Fruit fly (Drosophila melanogaster) whole organism, embryonic: Measurements from ENCODE around the gene CG17652.
A peak's percentile ranks its signal among the peaks of the same experiment; 100 is the strongest.

Source experiments
- BEAF-32 ChIP-seq: fragments of 200-800 bp; sonication (Bioruptor generic); optimal IDR thresholded peaks from 3 replicates; lab custom pipeline; 2017; ENCODE audit warnings: missing biosample characterization, missing genetic modification characterization, mild to moderate bottlenecking, moderate library complexity, missing genetic modification reagents
- Bgb ChIP-seq: fragments of 200-800 bp; sonication (Bioruptor generic); IDR thresholded peaks from 2 replicates; pipeline ENCODE4 v1.3.6; 2022; ENCODE audit warnings: missing biosample characterization, missing genetic modification characterization; ENCODE audit not compliant: partially characterized antibody
- Blimp-1 ChIP-seq: fragments of 200-800 bp; sonication (Bioruptor generic); optimal IDR thresholded peaks from 3 replicates; lab custom pipeline; 2018; ENCODE audit warnings: missing biosample characterization, missing genetic modification characterization, mild to moderate bottlenecking, moderate library complexity, missing genetic modification reagents
- CG10366 ChIP-seq: fragments of 200-800 bp; sonication (Bioruptor generic); IDR thresholded peaks from 2 replicates; pipeline ENCODE4 v1.3.6; 2022; ENCODE audit warnings: missing biosample characterization, missing genetic modification characterization
- CG13624 ChIP-seq: fragments of 200-800 bp; sonication (Bioruptor generic); optimal IDR thresholded peaks from 2 replicates; lab custom pipeline; 2016; ENCODE audit warnings: missing biosample characterization, missing genetic modification characterization
- CG15269 ChIP-seq: fragments of 200-800 bp; sonication (Bioruptor generic); optimal IDR thresholded peaks from 2 replicates; lab custom pipeline; 2018; ENCODE audit warnings: missing biosample characterization, mild to moderate bottlenecking, missing genetic modification characterization, moderate library complexity
- CG16863 ChIP-seq: fragments of 200-800 bp; sonication (Bioruptor generic); optimal IDR thresholded peaks from 3 replicates; lab custom pipeline; 2016; ENCODE audit warnings: missing biosample characterization, missing genetic modification characterization
- CG18011 ChIP-seq: fragments of 200-800 bp; sonication (Bioruptor generic); optimal IDR thresholded peaks from 2 replicates; lab custom pipeline; 2017; ENCODE audit warnings: missing biosample characterization, missing genetic modification characterization, mild to moderate bottlenecking, moderate library complexity, missing genotype
- CG3163 ChIP-seq: fragments of 200-800 bp; sonication (Bioruptor generic); optimal IDR thresholded peaks from 3 replicates; lab custom pipeline; 2016; ENCODE audit warnings: missing biosample characterization, missing genetic modification characterization
- CG3281 ChIP-seq: fragments of 200-800 bp; sonication (Bioruptor generic); optimal IDR thresholded peaks from 3 replicates; lab custom pipeline; 2017; ENCODE audit warnings: missing biosample characterization, mild to moderate bottlenecking, missing genetic modification characterization
- CG3995 ChIP-seq: fragments of 200-800 bp; sonication (Bioruptor generic); optimal IDR thresholded peaks from 3 replicates; lab custom pipeline; 2016; ENCODE audit warnings: missing biosample characterization, missing genetic modification characterization
- CG43689 ChIP-seq: fragments of 200-800 bp; sonication (Bioruptor generic); IDR thresholded peaks from 2 replicates; pipeline ENCODE4 v1.3.6; 2022; ENCODE audit warnings: missing biosample characterization, missing genetic modification characterization
- CG5953 ChIP-seq: fragments of 200-800 bp; sonication (Bioruptor generic); IDR thresholded peaks from 2 replicates; pipeline ENCODE4 v1.3.6; 2022; ENCODE audit warnings: missing biosample characterization, missing genetic modification characterization
- CG6813 ChIP-seq: fragments of 200-800 bp; sonication (Bioruptor generic); optimal IDR thresholded peaks from 2 replicates; lab custom pipeline; 2017; ENCODE audit warnings: missing biosample characterization, missing genetic modification characterization, mild to moderate bottlenecking, moderate library complexity, missing genetic modification reagents
- CG7372 ChIP-seq: fragments of 200-800 bp; sonication (Bioruptor generic); IDR thresholded peaks from 2 replicates; pipeline ENCODE4 v1.3.6; 2022; ENCODE audit warnings: missing biosample characterization, missing genetic modification characterization
- CG7556 ChIP-seq: fragments of 200-800 bp; sonication (Bioruptor generic); optimal IDR thresholded peaks from 2 replicates; lab custom pipeline; 2017; ENCODE audit warnings: missing biosample characterization, mild to moderate bottlenecking, missing genetic modification characterization
- CG7928 ChIP-seq: fragments of 200-800 bp; sonication (Bioruptor generic); optimal IDR thresholded peaks from 2 replicates; lab custom pipeline; 2017; ENCODE audit warnings: missing biosample characterization, mild to moderate bottlenecking, missing genetic modification characterization
- CG8924 ChIP-seq: fragments of 200-800 bp; optimal IDR thresholded peaks from 3 replicates; lab custom pipeline; 2019; ENCODE audit warnings: missing biosample characterization, mild to moderate bottlenecking, missing genetic modification characterization, moderate library complexity
- CG9797 ChIP-seq: fragments of 200-800 bp; sonication (Bioruptor generic); optimal IDR thresholded peaks from 3 replicates; lab custom pipeline; 2018; ENCODE audit warnings: missing biosample characterization, mild to moderate bottlenecking, missing genetic modification characterization
- CTCF ChIP-seq: fragments of 200-800 bp; sonication (Bioruptor generic); optimal IDR thresholded peaks from 2 replicates; lab custom pipeline; 2017; ENCODE audit warnings: missing biosample characterization, mild to moderate bottlenecking, missing genetic modification characterization, moderate library complexity
- CoRest ChIP-seq: fragments of 200-800 bp; sonication (Bioruptor generic); optimal IDR thresholded peaks from 3 replicates; lab custom pipeline; 2018; ENCODE audit warnings: missing biosample characterization, mild to moderate bottlenecking, missing genetic modification characterization, moderate library complexity
- GATAe ChIP-seq: fragments of 200-800 bp; sonication (Bioruptor generic); conservative IDR thresholded peaks from 2 replicates; pipeline ENCODE4 v1.3.6; 2022; ENCODE audit warnings: missing biosample characterization, missing genetic modification characterization
- H15 ChIP-seq: fragments of 200-800 bp; sonication (Bioruptor generic); IDR thresholded peaks from 3 replicates; pipeline ENCODE4 v1.3.6; 2022; ENCODE audit warnings: missing biosample characterization, missing genetic modification characterization
- H2.0 ChIP-seq: fragments of 200-800 bp; sonication (Bioruptor generic); IDR thresholded peaks from 2 replicates; pipeline ENCODE4 v1.3.6; 2022; ENCODE audit warnings: missing biosample characterization, missing genetic modification characterization
- HLH54F ChIP-seq: fragments of 200-800 bp; sonication (Bioruptor generic); optimal IDR thresholded peaks from 3 replicates; lab custom pipeline; 2016; ENCODE audit warnings: missing biosample characterization, missing genetic modification characterization
- Max ChIP-seq: fragments of 200-800 bp; sonication (Bioruptor generic); optimal IDR thresholded peaks from 2 replicates; lab custom pipeline; 2016; ENCODE audit warnings: missing biosample characterization, mild to moderate bottlenecking, missing genetic modification characterization
- Nf-YA ChIP-seq: fragments of 200-800 bp; sonication (Bioruptor generic); IDR thresholded peaks from 2 replicates; pipeline ENCODE4 v1.3.6; 2022; ENCODE audit warnings: missing biosample characterization, missing genetic modification characterization
- Oli ChIP-seq: fragments of 200-800 bp; sonication (Bioruptor generic); optimal IDR thresholded peaks from 2 replicates; lab custom pipeline; 2018; ENCODE audit warnings: missing biosample characterization, mild to moderate bottlenecking, missing genetic modification characterization, moderate library complexity
- Rfx ChIP-seq: fragments of 200-800 bp; sonication (Bioruptor generic); IDR thresholded peaks from 2 replicates; pipeline ENCODE4 v1.3.6; 2022; ENCODE audit warnings: missing biosample characterization, missing genetic modification characterization
- Side ChIP-seq: fragments of 200-800 bp; sonication (Bioruptor generic); optimal IDR thresholded peaks from 2 replicates; lab custom pipeline; 2016; ENCODE audit warnings: missing biosample characterization, missing genetic modification characterization
- br ChIP-seq: fragments of >200 bp; optimal IDR thresholded peaks from 2 replicates; lab custom pipeline; 2017
- bsh ChIP-seq, 2 experiments: fragments of 200-800 bp; sonication (Bioruptor generic); optimal IDR thresholded peaks; 2 replicates each; lab custom pipeline; 2017 to 2018; ENCODE audit warnings: mild to moderate bottlenecking in 2 of 2, missing biosample characterization in 2 of 2, missing genetic modification characterization in 2 of 2, moderate library complexity in 1 of 2
- cato ChIP-seq: fragments of 200-800 bp; sonication (Bioruptor generic); optimal IDR thresholded peaks from 2 replicates; lab custom pipeline; 2016; ENCODE audit warnings: missing biosample characterization, missing genetic modification characterization, borderline replicate concordance
- cg ChIP-seq: fragments of 200-800 bp; sonication (Bioruptor generic); optimal IDR thresholded peaks from 3 replicates; lab custom pipeline; 2019; ENCODE audit warnings: missing biosample characterization, mild to moderate bottlenecking, missing genetic modification characterization, moderate library complexity
- crc ChIP-seq: fragments of 200-800 bp; sonication (Bioruptor generic); optimal IDR thresholded peaks from 2 replicates; lab custom pipeline; 2016; ENCODE audit warnings: missing biosample characterization, missing genetic modification characterization
- crp ChIP-seq, 2 experiments: fragments of 200-800 bp; sonication (Bioruptor generic); optimal IDR thresholded peaks; 2 replicates in 1 of 2; 3 replicates in 1 of 2; lab custom pipeline; 2017; ENCODE audit warnings: missing biosample characterization in 2 of 2, missing genetic modification characterization in 2 of 2, mild to moderate bottlenecking in 1 of 2, moderate library complexity in 1 of 2
- cwo ChIP-seq: fragments of 200-800 bp; sonication (Bioruptor generic); optimal IDR thresholded peaks from 3 replicates; lab custom pipeline; 2017; ENCODE audit warnings: missing biosample characterization, missing genetic modification characterization, mild to moderate bottlenecking, moderate library complexity, missing genetic modification reagents
- dimm ChIP-seq: fragments of 200-800 bp; sonication (Bioruptor generic); IDR thresholded peaks from 2 replicates; pipeline ENCODE4 v1.3.6; 2022; ENCODE audit warnings: missing biosample characterization, missing genetic modification characterization
- eyg ChIP-seq: fragments of 200-800 bp; sonication (Bioruptor generic); optimal IDR thresholded peaks from 3 replicates; lab custom pipeline; 2016; ENCODE audit warnings: missing biosample characterization, missing genetic modification characterization
- gfzf ChIP-seq: fragments of 200-800 bp; sonication (Bioruptor generic); optimal IDR thresholded peaks from 2 replicates; lab custom pipeline; 2016; ENCODE audit warnings: missing biosample characterization, mild to moderate bottlenecking, missing genetic modification characterization, moderate library complexity
- kni ChIP-seq: fragments of 200-800 bp; sonication (Bioruptor generic); optimal IDR thresholded peaks from 3 replicates; lab custom pipeline; 2017; ENCODE audit warnings: mild to moderate bottlenecking, missing biosample characterization, missing genetic modification reagents, missing genetic modification characterization
- knrl ChIP-seq: fragments of 200-800 bp; sonication (Bioruptor generic); IDR thresholded peaks from 3 replicates; pipeline ENCODE4 v1.3.6; 2022; ENCODE audit warnings: missing biosample characterization, missing genetic modification characterization; ENCODE audit not compliant: partially characterized antibody
- lov ChIP-seq, 2 experiments: fragments of 200-800 bp in 1 of 2; fragments of >200 bp in 1 of 2; sonication (Bioruptor generic) in 1 of 2; IDR thresholded peaks in 1 of 2; optimal IDR thresholded peaks in 1 of 2; 2 replicates in 1 of 2; 3 replicates in 1 of 2; pipeline versions ENCODE4 v1.3.6 to Lab custom; 2017 to 2022; ENCODE audit warnings: missing biosample characterization in 1 of 2, missing genetic modification characterization in 1 of 2
- mirr ChIP-seq: fragments of 200-800 bp; sonication (Bioruptor generic); optimal IDR thresholded peaks from 3 replicates; lab custom pipeline; 2018; ENCODE audit warnings: missing biosample characterization, mild to moderate bottlenecking, missing genetic modification characterization
- nerfin-1 ChIP-seq: fragments of 200-800 bp; sonication (Bioruptor generic); optimal IDR thresholded peaks from 3 replicates; lab custom pipeline; 2019; ENCODE audit warnings: missing biosample characterization, mild to moderate bottlenecking, missing genetic modification characterization, moderate library complexity
- pzg ChIP-seq: fragments of 200-800 bp; sonication (Bioruptor generic); optimal IDR thresholded peaks from 3 replicates; lab custom pipeline; 2018; ENCODE audit warnings: missing biosample characterization, mild to moderate bottlenecking, missing genetic modification characterization, moderate library complexity
- stwl ChIP-seq: fragments of 200-800 bp; sonication (Bioruptor generic); optimal IDR thresholded peaks from 3 replicates; lab custom pipeline; 2018; ENCODE audit warnings: missing biosample characterization, mild to moderate bottlenecking, missing genetic modification characterization, moderate library complexity
- sug ChIP-seq: fragments of 200-800 bp; optimal IDR thresholded peaks from 2 replicates; lab custom pipeline; 2019; ENCODE audit warnings: missing biosample characterization, mild to moderate bottlenecking, missing genetic modification characterization, moderate library complexity
- tin ChIP-seq: fragments of 200-800 bp; sonication (Bioruptor generic); optimal IDR thresholded peaks from 3 replicates; lab custom pipeline; 2016; ENCODE audit warnings: missing biosample characterization, missing genetic modification characterization
- toy ChIP-seq: fragments of 200-800 bp; sonication (Bioruptor generic); IDR thresholded peaks from 2 replicates; pipeline ENCODE4 v1.3.6; 2022; ENCODE audit warnings: missing biosample characterization, missing genetic modification characterization
- zfh1 ChIP-seq: fragments of 200-800 bp; sonication (Bioruptor generic); IDR thresholded peaks from 3 replicates; pipeline ENCODE4 v1.3.6; 2022; ENCODE audit warnings: missing biosample characterization, missing genetic modification characterization

CG17652 gene

dm6 chr2L:1728620-1728944 is 3.6 kb downstream of the CG17652 start, which contains the start of gene Rrp40 (continued):
- TF ChIP-seq cwo (GFP tag; lab: Kevin White, UChicago) = no peak
- TF ChIP-seq CG9797 = no peak
- TF ChIP-seq CG7928 (GFP tag; lab: Kevin White, UChicago) = peak; percentile 91
- no peak for TF ChIP-seq eyg
- no peak for TF ChIP-seq Blimp-1 (GFP tag; lab: Kevin White, UChicago)
- no peak for TF ChIP-seq nerfin-1 (tag; lab: Kevin White, UChicago)
- no peak for TF ChIP-seq bsh (GFP tag; optimal IDR thresholded peaks at IDR 0.05; lab: Kevin White, UChicago)
- peak; percentile 3 for TF ChIP-seq Max (GFP tag; lab: Kevin White, UChicago)
- no peak for TF ChIP-seq CG13624 (GFP tag; lab: Kevin White, UChicago)
- TF ChIP-seq Side (GFP tag; lab: Kevin White, UChicago) = no peak
- no peak for TF ChIP-seq CG7556 (GFP tag; lab: Kevin White, UChicago)
- TF ChIP-seq Rfx (GFP tag; lab: Robert Waterston, UW) = 0 out of 2 replicates have a peak, but pooled peaks have one; percentile 7
- TF ChIP-seq GATAe = no peak
- TF ChIP-seq CG15269 (tag; lab: Kevin White, UChicago) = no peak
- no peak for TF ChIP-seq zfh1
- TF ChIP-seq CG10366 (GFP tag; lab: Robert Waterston, UW) = no peak
- TF ChIP-seq CG8924 (tag; lab: Kevin White, UChicago) = no peak
- TF ChIP-seq br = no peak
- TF ChIP-seq crc (GFP tag; lab: Kevin White, UChicago) = no peak
- TF ChIP-seq cato (GFP tag; lab: Kevin White, UChicago) = no peak
- no peak for TF ChIP-seq tin (GFP tag; lab: Kevin White, UChicago)
- TF ChIP-seq CTCF (GFP tag; lab: Kevin White, UChicago) = peak; percentile 12
- no peak for TF ChIP-seq CG3163 (GFP tag; lab: Kevin White, UChicago)
- peak; percentile 5 for TF ChIP-seq CG3995 (GFP tag; lab: Kevin White, UChicago)
- TF ChIP-seq Bgb = no peak
- no peak for TF ChIP-seq gfzf
- TF ChIP-seq stwl (tag; lab: Kevin White, UChicago) = peak; percentile 71
- no peak for TF ChIP-seq kni (GFP tag; lab: Kevin White, UChicago)
- TF ChIP-seq BEAF-32 (GFP tag; lab: Kevin White, UChicago) = no peak
- TF ChIP-seq CG18011 = no peak
- TF ChIP-seq sug (tag; lab: Kevin White, UChicago) = no peak
- TF ChIP-seq lov (optimal IDR thresholded peaks at IDR 0.05; lab: Kevin White, UChicago) = no peak
- TF ChIP-seq lov (GFP tag; IDR thresholded peaks at IDR 0.05; lab: Robert Waterston, UW) = no peak
- TF ChIP-seq CG43689 (GFP tag; lab: Robert Waterston, UW) = no peak
- no peak for TF ChIP-seq H2.0
- no peak for TF ChIP-seq knrl
- no peak for TF ChIP-seq mirr (GFP tag; lab: Kevin White, UChicago)
- peak; percentile 49 for TF ChIP-seq cg (GFP tag; lab: Kevin White, UChicago)
- TF ChIP-seq dimm (GFP tag; lab: Robert Waterston, UW) = no peak
- no peak for TF ChIP-seq CG7372 (GFP tag; lab: Robert Waterston, UW)
- no peak for TF ChIP-seq Nf-YA (GFP tag; lab: Robert Waterston, UW)
- no peak for TF ChIP-seq CG16863 (GFP tag; lab: Kevin White, UChicago)
- TF ChIP-seq CG3281 (GFP tag; lab: Kevin White, UChicago) = no peak
- TF ChIP-seq pzg (GFP tag; lab: Kevin White, UChicago) = peak; percentile 60
- TF ChIP-seq toy (GFP tag; lab: Robert Waterston, UW) = no peak
- TF ChIP-seq CG5953 = no peak
- TF ChIP-seq crp (GFP tag; optimal IDR thresholded peaks at IDR 0.05; lab: Kevin White, UChicago) = peak; percentile 55 to 96
- TF ChIP-seq Oli (tag; lab: Kevin White, UChicago) = peak; percentile 13
- TF ChIP-seq HLH54F = no peak
- no peak for TF ChIP-seq CG6813 (GFP tag; lab: Kevin White, UChicago)
- no peak for TF ChIP-seq CoRest (tag; lab: Kevin White, UChicago)
- no peak for TF ChIP-seq H15 (GFP tag; lab: Robert Waterston, UW)
